Fruit fly (Drosophila melanogaster) whole organism, embryonic: ENCODE data around the gene CG15408.
A peak's percentile ranks its signal among the peaks of the same experiment; 100 is the strongest.

ENCODE experiments used
- Ada2b ChIP-seq: fragments of 200-800 bp; sonication (Bioruptor generic); IDR thresholded peaks from 2 replicates; pipeline ENCODE4 v1.3.6; 2022; ENCODE audit warnings: missing biosample characterization, missing genetic modification characterization
- B-H1 ChIP-seq: fragments of 200-800 bp; sonication (Bioruptor generic); IDR thresholded peaks from 3 replicates; pipeline ENCODE4 v1.3.6; 2022; ENCODE audit warnings: missing biosample characterization, missing genetic modification characterization
- CG11247 ChIP-seq: fragments of 200-800 bp; sonication (Bioruptor generic); IDR thresholded peaks from 2 replicates; pipeline ENCODE4 v1.3.6; 2022; ENCODE audit warnings: missing biosample characterization, missing genetic modification characterization
- CG11560 ChIP-seq: fragments of 200-800 bp; sonication (Bioruptor generic); IDR thresholded peaks from 3 replicates; pipeline ENCODE4 v1.3.6; 2022; ENCODE audit warnings: missing biosample characterization, missing genetic modification characterization
- CG11696 ChIP-seq: fragments of 200-800 bp; sonication (Bioruptor generic); IDR thresholded peaks from 2 replicates; pipeline ENCODE4 v1.3.6; 2022; ENCODE audit warnings: missing biosample characterization, missing genetic modification characterization
- CG11723 ChIP-seq: fragments of 200-800 bp; sonication (Bioruptor generic); optimal IDR thresholded peaks from 2 replicates; lab custom pipeline; 2017; ENCODE audit warnings: missing biosample characterization, mild to moderate bottlenecking, missing genetic modification characterization
- CG12071 ChIP-seq: fragments of 200-800 bp; sonication (Bioruptor generic); optimal IDR thresholded peaks from 3 replicates; lab custom pipeline; 2018; ENCODE audit warnings: missing biosample characterization, mild to moderate bottlenecking, missing genetic modification characterization
- CG12236 ChIP-seq: fragments of 200-800 bp; sonication (Bioruptor generic); optimal IDR thresholded peaks from 2 replicates; lab custom pipeline; 2016; ENCODE audit warnings: missing biosample characterization, missing genetic modification characterization
- CG12659 ChIP-seq: fragments of 200-800 bp; sonication (Bioruptor generic); optimal IDR thresholded peaks from 3 replicates; lab custom pipeline; 2017; ENCODE audit warnings: mild to moderate bottlenecking, missing biosample characterization, missing genetic modification reagents, missing genetic modification characterization
- CG12744 ChIP-seq: fragments of 200-800 bp; sonication (Bioruptor generic); optimal IDR thresholded peaks from 2 replicates; lab custom pipeline; 2016; ENCODE audit warnings: missing biosample characterization, missing genetic modification characterization
- CG18262 ChIP-seq: fragments of 200-800 bp; optimal IDR thresholded peaks from 3 replicates; lab custom pipeline; 2019; ENCODE audit warnings: missing biosample characterization, mild to moderate bottlenecking, missing genetic modification characterization, moderate library complexity
- CG2875 ChIP-seq: fragments of 200-800 bp; sonication (Bioruptor generic); optimal IDR thresholded peaks from 2 replicates; lab custom pipeline; 2017; ENCODE audit warnings: missing biosample characterization, mild to moderate bottlenecking, missing genetic modification characterization, missing genetic modification reagents
- CG3281 ChIP-seq: fragments of 200-800 bp; sonication (Bioruptor generic); optimal IDR thresholded peaks from 3 replicates; lab custom pipeline; 2017; ENCODE audit warnings: missing biosample characterization, mild to moderate bottlenecking, missing genetic modification characterization
- CG34422 ChIP-seq: fragments of 200-800 bp; sonication (Bioruptor generic); IDR thresholded peaks from 3 replicates; pipeline ENCODE4 v1.3.6; 2022; ENCODE audit warnings: missing biosample characterization, missing genetic modification characterization
- CG3995 ChIP-seq: fragments of 200-800 bp; sonication (Bioruptor generic); optimal IDR thresholded peaks from 3 replicates; lab custom pipeline; 2016; ENCODE audit warnings: missing biosample characterization, missing genetic modification characterization
- CG6654 ChIP-seq: fragments of 200-800 bp; sonication (Bioruptor generic); optimal IDR thresholded peaks from 2 replicates; lab custom pipeline; 2017; ENCODE audit warnings: missing biosample characterization, mild to moderate bottlenecking, missing genetic modification characterization
- CG6689 ChIP-seq: fragments of 200-800 bp; sonication (Bioruptor generic); IDR thresholded peaks from 2 replicates; pipeline ENCODE4 v1.3.6; 2022; ENCODE audit warnings: missing biosample characterization, missing genetic modification characterization
- CoRest ChIP-seq: fragments of 200-800 bp; sonication (Bioruptor generic); optimal IDR thresholded peaks from 3 replicates; lab custom pipeline; 2018; ENCODE audit warnings: missing biosample characterization, mild to moderate bottlenecking, missing genetic modification characterization, moderate library complexity
- Dfd ChIP-seq, 2 experiments: fragments of >200 bp; optimal IDR thresholded peaks; 2 replicates each; lab custom pipeline; 2017; ENCODE audit warnings: missing biosample characterization in 2 of 2, missing genetic modification characterization in 2 of 2
- H15 ChIP-seq: fragments of 200-800 bp; sonication (Bioruptor generic); IDR thresholded peaks from 3 replicates; pipeline ENCODE4 v1.3.6; 2022; ENCODE audit warnings: missing biosample characterization, missing genetic modification characterization
- Max ChIP-seq: fragments of 200-800 bp; sonication (Bioruptor generic); optimal IDR thresholded peaks from 2 replicates; lab custom pipeline; 2016; ENCODE audit warnings: missing biosample characterization, mild to moderate bottlenecking, missing genetic modification characterization
- Mrtf ChIP-seq: fragments of 200-800 bp; sonication (Bioruptor generic); IDR thresholded peaks from 3 replicates; pipeline ENCODE4 v1.3.6; 2022; ENCODE audit warnings: missing biosample characterization, missing genetic modification characterization
- Optix ChIP-seq: fragments of 200-800 bp; sonication (Bioruptor generic); IDR thresholded peaks from 3 replicates; pipeline ENCODE4 v1.3.6; 2022; ENCODE audit warnings: missing biosample characterization, missing genetic modification characterization
- Rx ChIP-seq: fragments of 200-800 bp; sonication (Bioruptor generic); IDR thresholded peaks from 2 replicates; pipeline ENCODE4 v1.3.6; 2022; ENCODE audit warnings: missing biosample characterization, missing genetic modification characterization
- Stat92E ChIP-seq, 3 experiments: fragments of >200 bp in 2 of 3; fragments of 200-800 bp in 1 of 3; sonication (Bioruptor generic) in 1 of 3; optimal IDR thresholded peaks; 2 replicates each; lab custom pipeline; 2017 to 2019; ENCODE audit warnings: missing biosample characterization in 3 of 3, missing genetic modification characterization in 3 of 3, mild to moderate bottlenecking in 1 of 3, moderate library complexity in 1 of 3
- Xrp1 ChIP-seq: fragments of 200-800 bp; sonication (Bioruptor generic); IDR thresholded peaks from 2 replicates; pipeline ENCODE4 v1.3.6; 2022; ENCODE audit warnings: missing biosample characterization, missing genetic modification characterization
- abd-A ChIP-seq: fragments of 200-800 bp; sonication (Bioruptor generic); optimal IDR thresholded peaks from 3 replicates; lab custom pipeline; 2019; ENCODE audit warnings: missing biosample characterization, mild to moderate bottlenecking, missing genetic modification characterization, moderate library complexity
- ap ChIP-seq: fragments of 200-800 bp; sonication (Bioruptor generic); IDR thresholded peaks from 2 replicates; pipeline ENCODE4 v1.3.6; 2022; ENCODE audit warnings: missing biosample characterization, missing genetic modification characterization
- az2 ChIP-seq: fragments of 200-800 bp; sonication (Bioruptor generic); optimal IDR thresholded peaks from 3 replicates; lab custom pipeline; 2016; ENCODE audit warnings: missing biosample characterization, missing genetic modification characterization
- bsh ChIP-seq, 2 experiments: fragments of 200-800 bp; sonication (Bioruptor generic); optimal IDR thresholded peaks; 2 replicates each; lab custom pipeline; 2017 to 2018; ENCODE audit warnings: mild to moderate bottlenecking in 2 of 2, missing biosample characterization in 2 of 2, missing genetic modification characterization in 2 of 2, moderate library complexity in 1 of 2
- exex ChIP-seq: fragments of 200-800 bp; sonication (Bioruptor generic); optimal IDR thresholded peaks from 4 replicates; lab custom pipeline; 2018; ENCODE audit warnings: missing biosample characterization, mild to moderate bottlenecking, missing genetic modification characterization, moderate library complexity
- eyg ChIP-seq: fragments of 200-800 bp; sonication (Bioruptor generic); optimal IDR thresholded peaks from 3 replicates; lab custom pipeline; 2016; ENCODE audit warnings: missing biosample characterization, missing genetic modification characterization
- ftz-f1 ChIP-seq: fragments of 200-800 bp; sonication (Bioruptor generic); optimal IDR thresholded peaks from 2 replicates; lab custom pipeline; 2016; ENCODE audit warnings: missing biosample characterization, missing genetic modification characterization
- ind ChIP-seq: fragments of 200-800 bp; sonication (Bioruptor generic); optimal IDR thresholded peaks from 3 replicates; lab custom pipeline; 2016; ENCODE audit warnings: missing biosample characterization, missing genetic modification characterization
- mirr ChIP-seq: fragments of 200-800 bp; sonication (Bioruptor generic); optimal IDR thresholded peaks from 3 replicates; lab custom pipeline; 2018; ENCODE audit warnings: missing biosample characterization, mild to moderate bottlenecking, missing genetic modification characterization
- pan ChIP-seq, 4 experiments: fragments of >200 bp in 3 of 4; fragments of 200-800 bp in 1 of 4; sonication (Bioruptor generic) in 1 of 4; optimal IDR thresholded peaks in 3 of 4; IDR thresholded peaks in 1 of 4; 2 replicates each; pipeline versions ENCODE4 v1.3.6 to Lab custom; 2017 to 2022; ENCODE audit warnings: missing biosample characterization in 2 of 4, missing genetic modification characterization in 2 of 4, mixed read lengths in 1 of 4
- prd ChIP-seq, 3 experiments: fragments of >200 bp in 2 of 3; fragments of 200-800 bp in 1 of 3; sonication (Bioruptor generic) in 1 of 3; optimal IDR thresholded peaks in 2 of 3; IDR thresholded peaks in 1 of 3; 2 replicates in 2 of 3; 3 replicates in 1 of 3; pipeline versions ENCODE4 v1.3.6 to Lab custom; 2017 to 2022; ENCODE audit warnings: missing biosample characterization in 1 of 3, missing genetic modification characterization in 1 of 3
- sc ChIP-seq, 3 experiments: fragments of >200 bp in 2 of 3; fragments of 200-800 bp in 1 of 3; sonication (Bioruptor generic) in 1 of 3; optimal IDR thresholded peaks; 2 replicates in 2 of 3; 3 replicates in 1 of 3; lab custom pipeline; 2017; ENCODE audit warnings: mild to moderate bottlenecking in 1 of 3, missing biosample characterization in 1 of 3, missing genetic modification characterization in 1 of 3, missing genetic modification reagents in 1 of 3
- scrt ChIP-seq: fragments of 200-800 bp; sonication (Bioruptor generic); optimal IDR thresholded peaks from 2 replicates; lab custom pipeline; 2018; ENCODE audit warnings: missing biosample characterization, mild to moderate bottlenecking, missing genetic modification characterization, moderate library complexity
- sd ChIP-seq: fragments of 200-800 bp; sonication (Bioruptor generic); optimal IDR thresholded peaks from 3 replicates; lab custom pipeline; 2018; ENCODE audit warnings: missing biosample characterization, mild to moderate bottlenecking, missing genetic modification characterization, moderate library complexity
- sens ChIP-seq: fragments of 200-800 bp; sonication (Bioruptor generic); peaks from one replicate; lab custom pipeline; 2016; ENCODE audit warnings: missing biosample characterization, missing genetic modification characterization
- ssp ChIP-seq: fragments of 200-800 bp; sonication (Bioruptor generic); IDR thresholded peaks from 2 replicates; pipeline ENCODE4 v1.3.6; 2022; ENCODE audit warnings: missing biosample characterization, missing genetic modification characterization
- sug ChIP-seq: fragments of 200-800 bp; optimal IDR thresholded peaks from 2 replicates; lab custom pipeline; 2019; ENCODE audit warnings: missing biosample characterization, mild to moderate bottlenecking, missing genetic modification characterization, moderate library complexity
- tin ChIP-seq: fragments of 200-800 bp; sonication (Bioruptor generic); optimal IDR thresholded peaks from 3 replicates; lab custom pipeline; 2016; ENCODE audit warnings: missing biosample characterization, missing genetic modification characterization
- tll ChIP-seq, 2 experiments: fragments of 200-800 bp in 1 of 2; fragments of >200 bp in 1 of 2; sonication (Bioruptor generic) in 1 of 2; optimal IDR thresholded peaks; 2 replicates each; lab custom pipeline; 2017 to 2019; ENCODE audit warnings: missing biosample characterization in 2 of 2, missing genetic modification characterization in 2 of 2, mild to moderate bottlenecking in 1 of 2, moderate library complexity in 1 of 2
- unc-4 ChIP-seq: fragments of 200-800 bp; sonication (Bioruptor generic); IDR thresholded peaks from 2 replicates; pipeline ENCODE4 v1.3.6; 2022; ENCODE audit warnings: missing biosample characterization, missing genetic modification characterization; ENCODE audit not compliant: partially characterized antibody
- wek ChIP-seq: fragments of 200-800 bp; sonication (Bioruptor generic); optimal IDR thresholded peaks from 3 replicates; lab custom pipeline; 2018; ENCODE audit warnings: missing biosample characterization, mild to moderate bottlenecking, missing genetic modification characterization, moderate library complexity

The CG15408 gene

dm6 chr2L:3354642-3355380 lies 22.2 kb downstream of the CG15408 start, which contains the start of gene E23 (continued):
- peak; percentile 98 for TF ChIP-seq ind (GFP tag; lab: Kevin White, UChicago)
- peak; percentile 78 for TF ChIP-seq CG12236 (GFP tag; lab: Kevin White, UChicago)
- no peak for TF ChIP-seq Dfd (GFP tag; optimal IDR thresholded peaks at IDR 0.05; lab: Kevin White, UChicago)
- peak; percentile 99 for TF ChIP-seq CG12659 (GFP tag; lab: Kevin White, UChicago)
- TF ChIP-seq prd (optimal IDR thresholded peaks at IDR 0.05; lab: Kevin White, UChicago), result no peak
- peak; percentile 98 for TF ChIP-seq prd (GFP tag; IDR thresholded peaks at IDR 0.05; lab: Robert Waterston, UW)
- TF ChIP-seq eyg (GFP tag; lab: Kevin White, UChicago), result peak; percentile 86
- peak; percentile 92 for TF ChIP-seq CG6654 (GFP tag; lab: Kevin White, UChicago)
- TF ChIP-seq scrt (GFP tag; lab: Kevin White, UChicago), result peak; percentile 96
- peak; percentile 91 for TF ChIP-seq CG11560 (tag; lab: Robert Waterston, UW)
- peak; percentile 96 for TF ChIP-seq CG11247 (GFP tag; lab: Robert Waterston, UW)
- peak; percentile 94 for TF ChIP-seq CG12071
- peak; percentile 40; the same call in 1 of the 2 replicates for TF ChIP-seq unc-4
- peak; percentile 100 for TF ChIP-seq CG18262 (tag; lab: Kevin White, UChicago)
- TF ChIP-seq mirr (GFP tag; lab: Kevin White, UChicago), result peak; percentile 90
- TF ChIP-seq wek (GFP tag; lab: Kevin White, UChicago), result peak; percentile 80
- peak; percentile 93 for TF ChIP-seq ssp (GFP tag; lab: Robert Waterston, UW)
- peak; percentile 97 for TF ChIP-seq Ada2b (GFP tag; lab: Robert Waterston, UW)
- TF ChIP-seq pan (optimal IDR thresholded peaks at IDR 0.05; lab: Kevin White, UChicago), result no peak
- TF ChIP-seq pan (GFP tag; optimal IDR thresholded peaks at IDR 0.05 in 1 of 2, IDR thresholded peaks at IDR 0.05 in 1 of 2), result peak in 1 of 2 experiments; percentile 98
- TF ChIP-seq B-H1, result peak; percentile 96
- TF ChIP-seq Mrtf (GFP tag; lab: Robert Waterston, UW), result peak; percentile 96
- peak; percentile 99 for TF ChIP-seq Max (GFP tag; lab: Kevin White, UChicago)
- TF ChIP-seq Rx, result peak; percentile 97
- TF ChIP-seq CG12744 (GFP tag; lab: Kevin White, UChicago), result peak; percentile 93
- peak; percentile 99 for TF ChIP-seq Xrp1 (GFP tag; lab: Robert Waterston, UW)
- TF ChIP-seq az2 (GFP tag; lab: Kevin White, UChicago), result peak; percentile 99
- no peak for TF ChIP-seq tll (GFP tag; optimal IDR thresholded peaks at IDR 0.05; lab: Kevin White, UChicago)
- TF ChIP-seq CG11696 (GFP tag; lab: Robert Waterston, UW), result peak; percentile 88
- peak; percentile 98 for TF ChIP-seq H15
- peak; percentile 100 for TF ChIP-seq CoRest (tag; lab: Kevin White, UChicago)
- TF ChIP-seq tin, result peak; percentile 99
- TF ChIP-seq exex, result peak; percentile 88
- TF ChIP-seq bsh (GFP tag; optimal IDR thresholded peaks at IDR 0.05; lab: Kevin White, UChicago), result peak; percentile 97 to 99
- TF ChIP-seq CG11723 (GFP tag; lab: Kevin White, UChicago), result peak; percentile 99
- TF ChIP-seq ftz-f1, result peak; percentile 92
- peak; percentile 71 for TF ChIP-seq CG3995 (GFP tag; lab: Kevin White, UChicago)
- TF ChIP-seq Optix (GFP tag; lab: Robert Waterston, UW), result peak; percentile 95
- TF ChIP-seq CG3281, result peak; percentile 98
- TF ChIP-seq CG34422 (GFP tag; lab: Robert Waterston, UW), result peak; percentile 98
- TF ChIP-seq sd (tag; lab: Kevin White, UChicago), result peak; percentile 95
- peak in 1 of 3 experiments; percentile 98 for TF ChIP-seq Stat92E (GFP tag; optimal IDR thresholded peaks at IDR 0.05; lab: Kevin White, UChicago)
- peak; percentile 99 for TF ChIP-seq sens (GFP tag; lab: Kevin White, UChicago)
- TF ChIP-seq abd-A (tag; lab: Kevin White, UChicago), result peak; percentile 87
- peak; percentile 99 for TF ChIP-seq CG2875
- no peak for TF ChIP-seq sc (optimal IDR thresholded peaks at IDR 0.05; lab: Kevin White, UChicago)
- TF ChIP-seq sc (GFP tag; optimal IDR thresholded peaks at IDR 0.05; lab: Kevin White, UChicago), result peak; percentile 99
- peak; percentile 95 for TF ChIP-seq ap (GFP tag; lab: Robert Waterston, UW)
- TF ChIP-seq sug (tag; lab: Kevin White, UChicago), result peak; percentile 97
- TF ChIP-seq CG6689, result peak; percentile 98
